Worm (Caenorhabditis elegans): Measurements from ENCODE around the gene F21A3.11.

DNA sequence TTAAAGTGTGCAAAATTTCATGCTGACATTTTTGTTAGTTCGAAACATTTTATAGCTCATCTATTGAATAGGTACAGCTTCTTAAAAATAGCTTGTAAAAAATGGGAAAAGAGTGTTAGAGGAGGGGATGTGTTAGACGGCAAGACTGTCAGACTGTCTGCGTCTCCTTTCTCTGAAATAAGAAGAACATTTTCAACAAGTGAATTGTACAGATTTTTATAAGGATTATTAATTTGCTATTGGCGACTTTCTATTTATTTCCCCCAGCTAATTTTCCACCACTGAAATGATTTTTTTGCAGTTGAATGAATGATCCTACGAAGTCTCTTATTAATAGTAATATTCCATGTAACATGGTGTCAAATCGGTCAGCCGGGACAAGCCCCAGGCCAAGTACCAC, 34.6 kb downstream of the F21A3.11 start, which contains the start of gene C06B8.7:
- TF ChIP-seq cog-1 (tag; optimal IDR thresholded peaks at IDR 0.05) (no peak), klf-2 (GFP tag; conservative IDR thresholded peaks at IDR 0.05) (no peak), med-1 (GFP tag; optimal IDR thresholded peaks at IDR 0.05; ENCODE audit: insufficient read depth) (no peak), tab-1 (GFP tag; IDR thresholded peaks at IDR 0.05) (no peak), T22C8.4 (GFP tag; IDR thresholded peaks at IDR 0.05) (no peak), ztf-29 (GFP tag; IDR thresholded peaks at IDR 0.05) (no peak), ztf-23 (GFP tag; IDR thresholded peaks at IDR 0.05) (no peak), ref-1 (GFP tag; conservative IDR thresholded peaks at IDR 0.05) (no peak), flt-1 (GFP tag; IDR thresholded peaks at IDR 0.05) (no peak)

Data from whole organism, midembryonic.